Worm (Caenorhabditis elegans) whole organism, mixed stage, embryonic: Measurements from ENCODE around the gene C03A7.13.

Experiments used
- M03D4.4 ChIP-seq: sonication (generic microtip); optimal IDR thresholded peaks from 2 replicates; lab custom pipeline; 2017; ENCODE audit warnings: mild to moderate bottlenecking, missing genetic modification characterization, missing compliant biosample characterization
- lin-32 ChIP-seq: fragments of 200-800 bp; sonication (Bioruptor generic); optimal IDR thresholded peaks from 2 replicates; lab custom pipeline; 2018; ENCODE audit warnings: mild to moderate bottlenecking, missing genetic modification characterization, missing compliant biosample characterization
- pha-4 ChIP-seq: fragments of 150-350 bp; optimal IDR thresholded peaks from 2 replicates; lab custom pipeline; 2018; ENCODE audit warnings: missing biosample characterization, missing genetic modification reagents, missing genetic modification characterization
- snpc-4 ChIP-seq: fragments of 150-350 bp; optimal IDR thresholded peaks from 2 replicates; lab custom pipeline; 2014; ENCODE audit warnings: missing biosample characterization, missing genetic modification characterization
- unc-120 ChIP-seq: sonication (generic microtip); optimal IDR thresholded peaks from 2 replicates; lab custom pipeline; 2017; ENCODE audit warnings: missing genetic modification characterization, missing compliant biosample characterization; ENCODE audit not compliant: poor library complexity, severe bottlenecking

- TF ChIP-seq M03D4.4 (tag; lab: Kevin White, UChicago) (no peak), snpc-4 (no peak), pha-4 (tag; lab: Kevin White, UChicago) (no peak), lin-32 (GFP tag; lab: Kevin White, UChicago) (no peak), unc-120 (no peak)
Measured at ce11 chrV:5200188-5200587, 7.8 kb upstream of the C03A7.13 start.
